Worm (Caenorhabditis elegans): ENCODE measurements around the gene trpp-12.

DNA sequence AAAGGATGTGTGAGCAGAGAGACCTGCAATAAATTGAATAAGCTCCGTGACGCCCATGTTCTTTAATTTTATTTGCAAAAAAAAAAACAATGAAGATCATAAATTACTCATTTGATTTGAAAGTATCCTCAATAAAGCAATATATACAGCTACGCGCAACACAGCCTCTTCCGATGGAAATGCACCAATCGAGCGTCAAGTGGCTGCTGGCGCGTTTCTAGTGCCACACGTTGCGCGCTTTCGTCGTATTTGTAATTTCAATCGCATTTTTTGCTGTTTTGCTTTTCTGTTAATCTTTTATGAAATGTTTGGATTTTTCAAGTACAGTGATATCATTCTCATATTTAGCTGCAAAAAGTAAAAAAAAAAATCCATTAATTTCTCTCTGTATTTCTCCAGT lies 27.3 kb upstream of the trpp-12 start:
- TF ChIP-seq tab-1 (GFP tag; IDR thresholded peaks at IDR 0.05) (no peak), ref-1 (GFP tag; conservative IDR thresholded peaks at IDR 0.05) (no peak), klf-2 (GFP tag; conservative IDR thresholded peaks at IDR 0.05) (no peak), flt-1 (GFP tag; IDR thresholded peaks at IDR 0.05) (no peak), med-1 (GFP tag; optimal IDR thresholded peaks at IDR 0.05; ENCODE audit: insufficient read depth) (no peak), ztf-29 (GFP tag; IDR thresholded peaks at IDR 0.05) (no peak), ztf-23 (GFP tag; IDR thresholded peaks at IDR 0.05) (no peak), T22C8.4 (GFP tag; IDR thresholded peaks at IDR 0.05) (no peak)

Measured in whole organism, midembryonic.